Fruit fly (Drosophila melanogaster): ENCODE measurements around the gene CG5704.

CG5704 gene

dm6 chr3L:2163608-2164007, 7.2 kb downstream of the CG5704 start, which contains the start of gene CG15822 (continued):
- TF ChIP-seq ci (GFP tag; IDR thresholded peaks at IDR 0.05) (0 out of 3 replicates have a peak, but pooled peaks have one; percentile 40), pros (GFP tag; optimal IDR thresholded peaks at IDR 0.05) (peak; percentile 27), tio (GFP tag; optimal IDR thresholded peaks at IDR 0.05) (no peak), br (optimal IDR thresholded peaks at IDR 0.05) (no peak), Rfx (GFP tag; IDR thresholded peaks at IDR 0.05) (no peak), Xrp1 (GFP tag; IDR thresholded peaks at IDR 0.05) (no peak), exex (tag; optimal IDR thresholded peaks at IDR 0.05) (no peak), CG10543 (GFP tag; optimal IDR thresholded peaks at IDR 0.05) (no peak), Hr51 (GFP tag; optimal IDR thresholded peaks at IDR 0.05) (no peak), CG33213 (GFP tag; optimal IDR thresholded peaks at IDR 0.05) (no peak), CG12942 (GFP tag; optimal IDR thresholded peaks at IDR 0.05) (no peak), sd (tag; optimal IDR thresholded peaks at IDR 0.05) (peak; percentile 54), CG7372 (GFP tag; IDR thresholded peaks at IDR 0.05) (no peak), Dref (GFP tag; IDR thresholded peaks at IDR 0.05) (no peak), Hr78 (GFP tag; optimal IDR thresholded peaks at IDR 0.05) (peak in 1 of 2 experiments; percentile 37), sqz (GFP tag; optimal IDR thresholded peaks at IDR 0.05) (no peak), HLH3B (GFP tag; IDR thresholded peaks at IDR 0.05) (no peak), pho (GFP tag; optimal IDR thresholded peaks at IDR 0.05) (no peak), ken (GFP tag; IDR thresholded peaks at IDR 0.05) (no peak), cad (GFP tag; optimal IDR thresholded peaks at IDR 0.05) (no peak), CG11247 (GFP tag; IDR thresholded peaks at IDR 0.05) (no peak), nmo (GFP tag; optimal IDR thresholded peaks at IDR 0.05) (no peak), CG13775 (GFP tag; optimal IDR thresholded peaks at IDR 0.05) (no peak), tgo (GFP tag; IDR thresholded peaks at IDR 0.05) (no peak), sens (GFP tag) (no peak), CG8765 (GFP tag; IDR thresholded peaks at IDR 0.05) (no peak), gce (GFP tag; IDR thresholded peaks at IDR 0.05) (no peak), az2 (GFP tag; optimal IDR thresholded peaks at IDR 0.05) (no peak), CG31388 (GFP tag; optimal IDR thresholded peaks at IDR 0.05) (no peak), CkIIα-i1 (GFP tag; IDR thresholded peaks at IDR 0.05) (no peak), amos (GFP tag; IDR thresholded peaks at IDR 0.05; ENCODE audit: partially characterized antibody) (no peak), CG11456 (GFP tag; IDR thresholded peaks at IDR 0.05) (no peak), CG3847 (GFP tag; IDR thresholded peaks at IDR 0.05) (no peak), sug (tag; optimal IDR thresholded peaks at IDR 0.05) (no peak), Hsf (GFP tag; optimal IDR thresholded peaks at IDR 0.05) (no peak), kni (GFP tag; optimal IDR thresholded peaks at IDR 0.05) (no peak), CG4360 (GFP tag; IDR thresholded peaks at IDR 0.05) (no peak), Sox100B (GFP tag; optimal IDR thresholded peaks at IDR 0.05) (no peak), CG3995 (GFP tag; optimal IDR thresholded peaks at IDR 0.05) (no peak), ttk (GFP tag; IDR thresholded peaks at IDR 0.05) (no peak), CG15073 (GFP tag; optimal IDR thresholded peaks at IDR 0.05) (no peak), gt (GFP tag; IDR thresholded peaks at IDR 0.05) (no peak), CG14050 (GFP tag; IDR thresholded peaks at IDR 0.05) (no peak), Jarid2 (GFP tag; optimal IDR thresholded peaks at IDR 0.05) (peak; percentile 89), inv (GFP tag; IDR thresholded peaks at IDR 0.05; ENCODE audit: partially characterized antibody) (no peak), Myb (GFP tag; optimal IDR thresholded peaks at IDR 0.05) (no peak), Opbp (GFP tag; IDR thresholded peaks at IDR 0.05; ENCODE audit: partially characterized antibody) (peak; percentile 32; the same call in 1 of the 3 replicates), chif (GFP tag; optimal IDR thresholded peaks at IDR 0.05) (no peak), CG10267 (tag; optimal IDR thresholded peaks at IDR 0.05) (no peak), NC2β (GFP tag; optimal IDR thresholded peaks at IDR 0.05) (no peak), nerfin-1 (tag; optimal IDR thresholded peaks at IDR 0.05) (no peak), D19A (tag; optimal IDR thresholded peaks at IDR 0.05) (no peak), CG16779 (GFP tag; IDR thresholded peaks at IDR 0.05) (no peak)

Data from whole organism, embryonic.